Worm (Caenorhabditis elegans): Measurements from ENCODE around the gene let-268.
A peak's percentile ranks its signal among the peaks of the same experiment; 100 is the strongest.

The let-268 gene

ce11 chrII:9988620-9989019 is 51.2 kb downstream of the let-268 start:
- no peak for TF ChIP-seq dmd-6 (GFP tag; IDR thresholded peaks at IDR 0.05)
- no peak for TF ChIP-seq hmg-1.1 (GFP tag; IDR thresholded peaks at IDR 0.05)
- no peak for TF ChIP-seq egl-27 (tag; optimal IDR thresholded peaks at IDR 0.05)
- TF ChIP-seq F37D6.2 (tag; optimal IDR thresholded peaks at IDR 0.05): no peak
- TF ChIP-seq mep-1 (tag; optimal IDR thresholded peaks at IDR 0.05): no peak
- TF ChIP-seq dmd-8 (GFP tag; IDR thresholded peaks at IDR 0.05): no peak
- TF ChIP-seq lir-3 (tag; optimal IDR thresholded peaks at IDR 0.05): no peak
- no peak for TF ChIP-seq F44E2.7 (GFP tag; IDR thresholded peaks at IDR 0.05)
- no peak for TF ChIP-seq ZK546.5 (tag; optimal IDR thresholded peaks at IDR 0.05)
- no peak for TF ChIP-seq nhr-25 (tag; optimal IDR thresholded peaks at IDR 0.05; ENCODE audit: borderline replicate concordance, insufficient read depth)
- no peak for TF ChIP-seq zip-11 (GFP tag; IDR thresholded peaks at IDR 0.05)
- TF ChIP-seq F10B5.3 (tag; optimal IDR thresholded peaks at IDR 0.05): no peak
- no peak for TF ChIP-seq nhr-41 (GFP tag; IDR thresholded peaks at IDR 0.05)
- no peak for TF ChIP-seq dpl-1 (GFP tag; optimal IDR thresholded peaks at IDR 0.05)

ce11 chrII:9986635-9987575 is 52.9 kb downstream of the let-268 start:
- TF ChIP-seq unc-62 (GFP tag; optimal IDR thresholded peaks at IDR 0.05 in 1 of 2): peak in 1 of 2 experiments; percentile 99
- no peak for TF ChIP-seq unc-62 (tag; optimal IDR thresholded peaks at IDR 0.05)
- TF ChIP-seq mes-2 (tag; optimal IDR thresholded peaks at IDR 0.05; ENCODE audit: poor library complexity, severe bottlenecking): no peak

ce11 chrII:9984866-9985336 is 54.9 kb downstream of the let-268 start:
- peak; percentile 89 for TF ChIP-seq nhr-11 (tag; optimal IDR thresholded peaks at IDR 0.05)
- no peak for TF ChIP-seq ZK546.5 (tag; optimal IDR thresholded peaks at IDR 0.05)
- TF ChIP-seq egl-43 (GFP tag; IDR thresholded peaks at IDR 0.05): no peak
- TF ChIP-seq egl-27 (tag; optimal IDR thresholded peaks at IDR 0.05): no peak
- peak in 1 of 2 experiments; percentile 18 for TF ChIP-seq mdl-1 (tag; optimal IDR thresholded peaks at IDR 0.05)
- TF ChIP-seq ceh-28 (tag; optimal IDR thresholded peaks at IDR 0.05): no peak
- TF ChIP-seq pqm-1 (tag; optimal IDR thresholded peaks at IDR 0.05): no peak
- TF ChIP-seq ceh-20 (GFP tag; IDR thresholded peaks at IDR 0.05): 0 out of 2 replicates have a peak, but pooled peaks have one; percentile 50
- no peak for TF ChIP-seq jun-1 (tag; optimal IDR thresholded peaks at IDR 0.05)
- TF ChIP-seq daf-16 (GFP tag; optimal IDR thresholded peaks at IDR 0.05): peak in 1 of 2 experiments; percentile 88
- no peak for TF ChIP-seq daf-16 (tag; optimal IDR thresholded peaks at IDR 0.05)
- TF ChIP-seq hif-1 (tag; optimal IDR thresholded peaks at IDR 0.05): no peak
- TF ChIP-seq dpl-1 (GFP tag; optimal IDR thresholded peaks at IDR 0.05): peak; percentile 9
- TF ChIP-seq nhr-28 (tag; optimal IDR thresholded peaks at IDR 0.05): peak; percentile 14
- no peak for TF ChIP-seq F10B5.3 (tag; optimal IDR thresholded peaks at IDR 0.05)
- no peak for TF ChIP-seq lir-3 (tag; optimal IDR thresholded peaks at IDR 0.05)
- TF ChIP-seq lin-39 (tag; optimal IDR thresholded peaks at IDR 0.05): peak; percentile 22
- TF ChIP-seq lsy-2 (tag; optimal IDR thresholded peaks at IDR 0.05): peak in 1 of 2 experiments; percentile 9
- TF ChIP-seq arid-1 (GFP tag; conservative IDR thresholded peaks at IDR 0.05): no peak
- TF ChIP-seq vab-7 (GFP tag; IDR thresholded peaks at IDR 0.05): no peak
- peak; percentile 1 for TF ChIP-seq hlh-30 (tag; optimal IDR thresholded peaks at IDR 0.05; ENCODE audit: insufficient read depth)
- no peak for TF ChIP-seq duxl-1 (tag; optimal IDR thresholded peaks at IDR 0.05; ENCODE audit: poor library complexity)
- TF ChIP-seq mes-2 (tag; optimal IDR thresholded peaks at IDR 0.05; ENCODE audit: poor library complexity, severe bottlenecking): no peak
- no peak for TF ChIP-seq ZK337.2 (GFP tag; IDR thresholded peaks at IDR 0.05)
- TF ChIP-seq mdt-29 (GFP tag; IDR thresholded peaks at IDR 0.05): no peak
- no peak for TF ChIP-seq ceh-62 (tag; optimal IDR thresholded peaks at IDR 0.05)
- TF ChIP-seq unc-62 (GFP tag; optimal IDR thresholded peaks at IDR 0.05 in 1 of 2): peak in 1 of 2 experiments; percentile 98
- no peak for TF ChIP-seq unc-62 (tag; optimal IDR thresholded peaks at IDR 0.05)
- TF ChIP-seq mep-1 (tag; optimal IDR thresholded peaks at IDR 0.05): no peak
- no peak for TF ChIP-seq F44E2.7 (GFP tag; IDR thresholded peaks at IDR 0.05)
- TF ChIP-seq zfp-3 (GFP tag; conservative IDR thresholded peaks at IDR 0.05): no peak
- no peak for TF ChIP-seq snpc-1.2 (GFP tag; IDR thresholded peaks at IDR 0.05)
- peak; percentile 51; the same call in 1 of the 2 replicates for TF ChIP-seq hmg-1.1 (GFP tag; IDR thresholded peaks at IDR 0.05)
- no peak for TF ChIP-seq aha-1 (tag)
- TF ChIP-seq rbr-2 (tag; optimal IDR thresholded peaks at IDR 0.05): peak; percentile 54
- no peak for TF ChIP-seq snpc-4 (tag; optimal IDR thresholded peaks at IDR 0.05)
- TF ChIP-seq fkh-10 (GFP tag; optimal IDR thresholded peaks at IDR 0.05): peak; percentile 9
- TF ChIP-seq nhr-42 (GFP tag; IDR thresholded peaks at IDR 0.05): no peak

Measured in whole organism, L4 larva.